Worm (Caenorhabditis elegans) whole organism, dauer: Measurements from ENCODE around the gene mspn-1.

Experiments used
- unc-62 ChIP-seq: sonication (generic microtip); optimal IDR thresholded peaks from 2 replicates; lab custom pipeline; 2017; ENCODE audit warnings: missing biosample characterization, missing genetic modification reagents, missing genetic modification characterization

The mspn-1 gene

ce11 chrIV:10177779-10178178, at the start of gene mspn-1:
Gene mspn-1, plus strand, starts transcription at chrIV:10177968.
- no peak for TF ChIP-seq unc-62 (GFP tag; lab: Kevin White, UChicago)

- no peak for TF ChIP-seq unc-62 (GFP tag; lab: Kevin White, UChicago)
Measured at ce11 chrIV:10128446-10128845, 49.3 kb upstream of the mspn-1 start.

- TF ChIP-seq unc-62 (GFP tag; lab: Kevin White, UChicago), result no peak
Measured at ce11 chrIV:10128906-10129386, 48.8 kb upstream of the mspn-1 start, which contains the start of the genes gtbp-1 and K08F4.3. Gene gtbp-1, minus strand, starts transcription at chrIV:10128956. Gene K08F4.3, plus strand, starts transcription at chrIV:10129257.

DNA sequence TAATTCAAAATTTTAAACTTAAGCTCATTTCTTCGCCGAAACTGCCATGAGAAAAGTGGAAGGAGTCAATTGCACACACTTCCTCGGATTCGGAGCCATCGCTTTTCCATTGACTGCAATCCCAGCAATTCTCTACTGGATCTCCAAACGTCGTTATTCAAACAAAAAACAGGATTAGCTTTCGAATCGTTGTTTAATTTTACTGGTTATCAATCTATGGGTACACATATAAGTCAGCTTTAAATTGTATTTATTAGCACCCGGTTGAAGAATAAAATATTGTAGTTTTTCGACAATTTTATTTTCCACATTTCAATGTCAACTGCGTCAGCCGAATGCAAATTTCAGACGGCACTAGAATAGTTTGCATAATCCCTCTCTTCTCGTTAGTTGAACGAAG, 47.8 kb upstream of the mspn-1 start, which contains the start of gene glt-3:
Gene glt-3, plus strand, starts transcription at position 301 of the 400 bp plus-strand sequence.
- TF ChIP-seq unc-62 (GFP tag; lab: Kevin White, UChicago), result no peak

DNA sequence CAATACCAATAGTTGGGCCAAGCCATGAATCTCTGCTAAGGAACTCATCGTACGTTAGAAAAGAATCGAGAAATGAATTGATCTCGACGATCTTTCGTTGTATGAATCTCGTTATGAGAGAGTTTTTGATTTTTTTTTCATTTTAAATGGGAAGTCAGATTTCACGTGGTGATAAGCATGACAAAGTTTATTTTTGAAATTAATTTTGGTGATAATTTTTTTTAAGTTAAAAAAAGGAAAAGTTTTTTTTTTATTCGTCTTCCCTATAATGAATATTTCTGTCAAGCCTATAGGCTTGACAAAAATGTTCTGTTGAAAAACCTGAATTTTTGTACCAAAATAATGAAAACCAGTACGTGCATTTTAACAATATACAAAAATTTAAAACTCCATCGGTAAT, 42.0 kb upstream of the mspn-1 start, which contains the start of gene K08F4.5:
Gene K08F4.5, minus strand, starts transcription at position 101 of the 400 bp plus-strand sequence.
- TF ChIP-seq unc-62 (GFP tag; lab: Kevin White, UChicago), result no peak

- no peak for TF ChIP-seq unc-62 (GFP tag; lab: Kevin White, UChicago)
Measured at ce11 chrIV:10137804-10138203, 40.0 kb upstream of the mspn-1 start, which contains the start of gene K08F4.12. Gene K08F4.12, plus strand, starts transcription at chrIV:10138104.

ce11 chrIV:10140143-10140542, 37.6 kb upstream of the mspn-1 start, which contains the start of gene gst-3:
Gene gst-3, minus strand, starts transcription at chrIV:10140243.
- no peak for TF ChIP-seq unc-62 (GFP tag; lab: Kevin White, UChicago)

DNA sequence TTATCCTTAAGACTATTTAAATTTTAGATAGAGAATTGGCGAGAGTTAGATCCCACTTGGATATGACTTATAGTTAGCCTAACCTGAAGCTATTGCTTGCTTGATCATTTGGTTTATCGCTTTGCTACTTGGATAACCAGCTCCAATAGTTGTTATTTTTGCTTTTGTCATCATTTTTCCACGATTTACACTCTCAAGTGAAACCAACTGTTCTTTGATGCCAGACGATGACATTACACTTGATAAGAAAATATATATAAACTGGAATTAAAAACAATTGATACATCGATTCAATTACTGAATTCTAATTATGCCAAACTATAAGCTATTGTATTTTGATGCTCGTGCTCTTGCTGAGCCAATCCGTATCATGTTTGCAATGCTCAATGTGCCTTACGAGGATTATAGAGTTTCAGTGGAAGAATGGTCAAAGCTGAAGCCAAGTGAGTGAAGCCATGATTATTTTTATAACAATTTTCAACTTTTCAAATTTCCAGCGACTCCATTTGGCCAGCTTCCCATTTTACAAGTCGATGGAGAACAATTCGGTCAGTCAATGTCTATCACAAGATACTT, 35.8 kb upstream of the mspn-1 start, which contains the start of the genes gst-2, gst-4 and dhs-12:
Gene gst-2, minus strand, starts transcription at position 132 of the 576 bp plus-strand sequence.
Gene gst-4, plus strand, starts transcription at position 296 of the 576 bp plus-strand sequence.
Gene dhs-12, plus strand, starts transcription at position 526 of the 576 bp plus-strand sequence.
- TF ChIP-seq unc-62 (GFP tag; lab: Kevin White, UChicago), result no peak

DNA sequence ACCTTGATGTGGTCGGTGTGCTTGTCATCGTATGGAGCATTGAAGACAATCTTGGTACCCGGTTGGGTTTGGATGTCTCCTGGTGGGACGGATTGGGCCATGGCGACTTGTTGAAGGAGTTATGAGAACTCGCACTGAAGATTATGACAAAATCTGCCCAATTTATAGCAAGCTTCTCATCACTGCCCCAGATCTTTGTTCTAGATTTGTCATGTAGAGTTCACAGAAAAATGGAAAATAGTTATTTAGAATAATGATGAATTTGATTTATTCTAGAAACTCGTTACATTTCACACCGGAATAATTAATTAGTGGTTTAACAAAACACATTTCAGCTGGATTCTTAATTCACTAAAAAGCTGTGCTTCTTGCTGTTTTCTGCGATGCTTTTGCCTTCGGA, 34.1 kb upstream of the mspn-1 start, which contains the start of gene msp-38:
Gene msp-38, minus strand, starts transcription at position 101 of the 400 bp plus-strand sequence.
- TF ChIP-seq unc-62 (GFP tag; lab: Kevin White, UChicago), result no peak

DNA sequence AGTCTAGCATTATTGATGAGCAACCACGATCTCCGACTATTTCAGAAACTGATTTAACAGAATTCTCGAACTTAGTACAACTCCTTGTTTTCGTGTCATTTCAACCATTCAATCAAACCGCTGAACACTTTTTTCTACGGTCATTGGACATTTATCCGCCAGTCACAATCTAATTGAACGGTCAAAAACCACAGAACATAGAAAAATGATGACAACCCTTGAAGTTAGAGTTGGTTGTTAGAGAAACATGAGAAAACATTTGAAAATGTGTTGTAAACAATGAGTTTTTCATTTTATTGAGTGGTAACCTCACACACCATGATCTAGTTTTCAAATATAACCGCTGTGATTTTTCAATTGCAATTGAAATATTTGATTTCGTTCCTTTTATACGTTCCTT, 33.3 kb upstream of the mspn-1 start:
- TF ChIP-seq unc-62 (GFP tag; lab: Kevin White, UChicago), result no peak

- no peak for TF ChIP-seq unc-62 (GFP tag; lab: Kevin White, UChicago)
Measured at ce11 chrIV:10144909-10145308, 32.9 kb upstream of the mspn-1 start.

DNA sequence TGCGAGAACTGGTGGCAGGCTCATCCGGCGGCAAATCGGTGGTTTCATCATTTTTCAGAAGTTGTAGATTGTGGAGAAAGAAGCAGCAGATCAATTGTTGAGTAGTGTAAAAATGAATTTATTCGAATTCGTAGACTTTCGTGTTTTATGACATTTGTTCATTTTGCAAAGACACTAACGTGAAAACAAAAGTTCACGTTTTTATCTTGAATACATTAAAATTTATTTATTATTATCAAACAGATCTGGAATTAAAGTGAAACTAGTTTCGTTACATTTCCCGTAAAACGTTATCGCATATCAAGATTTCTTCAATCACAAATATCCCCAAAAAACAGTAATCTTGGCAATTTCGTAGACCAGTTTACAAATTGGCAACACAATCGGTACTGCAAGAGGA, 30.9 kb upstream of the mspn-1 start, which contains the start of gene T14G10.8:
Gene T14G10.8, minus strand, starts transcription at position 101 of the 400 bp plus-strand sequence.
- TF ChIP-seq unc-62 (GFP tag; lab: Kevin White, UChicago), result no peak

DNA sequence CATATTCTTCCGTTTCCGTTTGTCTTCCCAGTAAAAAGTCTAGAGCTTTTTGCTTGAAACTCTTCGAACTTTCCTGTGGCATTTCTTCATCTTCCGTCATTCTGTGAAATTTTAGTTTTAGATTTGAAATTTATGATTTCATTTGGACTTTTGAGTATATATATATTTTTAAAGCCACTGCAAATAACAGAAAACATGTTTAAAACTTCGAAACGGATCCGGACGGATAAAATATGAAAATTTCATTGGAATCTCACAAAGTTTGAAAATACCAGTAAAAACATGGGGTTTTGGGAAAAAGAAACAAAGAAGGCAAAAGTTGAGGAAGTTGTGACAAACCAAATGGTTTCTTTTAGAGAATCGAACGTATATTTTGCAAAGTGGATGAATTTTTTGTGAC, 28.8 kb upstream of the mspn-1 start, which contains the start of gene pigs-1:
Gene pigs-1, minus strand, starts transcription at position 101 of the 400 bp plus-strand sequence.
- no peak for TF ChIP-seq unc-62 (GFP tag; lab: Kevin White, UChicago)

- no peak for TF ChIP-seq unc-62 (GFP tag; lab: Kevin White, UChicago)
Measured at ce11 chrIV:10150552-10151004, 27.2 kb upstream of the mspn-1 start, which contains the start of gene tsp-12. Gene tsp-12, minus strand, starts transcription at chrIV:10150602.

DNA sequence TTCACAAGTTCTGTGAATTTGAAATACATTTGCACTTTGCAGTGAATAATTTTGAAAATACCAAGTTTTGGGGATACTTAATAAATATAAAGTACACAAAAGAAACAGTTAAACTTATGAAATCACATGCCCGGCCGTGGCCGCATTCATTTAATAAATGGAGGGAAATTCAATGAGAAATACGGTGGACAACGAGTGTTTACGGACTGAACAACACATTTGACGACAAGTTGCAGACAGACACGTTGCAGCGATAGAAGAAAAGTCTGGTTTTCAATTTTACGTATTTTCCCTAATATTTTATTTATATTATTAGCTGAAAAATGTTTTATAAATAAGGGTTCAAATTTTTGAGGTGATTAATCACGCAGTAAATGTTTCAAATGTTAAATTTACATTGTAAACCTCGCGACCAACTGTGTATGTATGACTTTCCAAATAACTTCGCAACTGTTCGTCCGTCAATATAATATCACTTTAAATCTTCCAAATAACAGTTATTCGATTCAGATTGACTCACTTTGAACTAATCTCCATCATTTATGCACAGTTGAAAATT, 26.2 kb upstream of the mspn-1 start, which contains the start of gene copg-1:
Gene copg-1, plus strand, starts transcription at position 509 of the 559 bp plus-strand sequence.
- TF ChIP-seq unc-62 (GFP tag; lab: Kevin White, UChicago), result no peak

- no peak for TF ChIP-seq unc-62 (GFP tag; lab: Kevin White, UChicago)
Measured at ce11 chrIV:10153479-10153878, 24.3 kb upstream of the mspn-1 start.
